Worm (Caenorhabditis elegans) whole organism, late embryonic: Measurements from ENCODE around the gene Y38C1AA.6.

Experiments used
- K09A11.1 ChIP-seq: sonication (generic microtip); optimal IDR thresholded peaks from 2 replicates; lab custom pipeline; 2017; ENCODE audit warnings: antibody characterized with exemption, mild to moderate bottlenecking, missing genetic modification characterization, missing compliant biosample characterization; ENCODE audit not compliant: insufficient read depth
- ahr-1 ChIP-seq: sonication (generic microtip); optimal IDR thresholded peaks from 2 replicates; lab custom pipeline; 2016; ENCODE audit warnings: missing genetic modification characterization, missing compliant biosample characterization
- ama-1 ChIP-seq: fragments of 150-350 bp; optimal IDR thresholded peaks from 2 replicates; lab custom pipeline; 2014
- hlh-30 ChIP-seq: sonication (generic microtip); optimal IDR thresholded peaks from 2 replicates; lab custom pipeline; 2017; ENCODE audit warnings: antibody characterized with exemption, missing genetic modification characterization, missing compliant biosample characterization; ENCODE audit not compliant: insufficient read depth
- lin-11 ChIP-seq: fragments of 200-800 bp; sonication (Bioruptor generic); optimal IDR thresholded peaks from 2 replicates; lab custom pipeline; 2018; ENCODE audit warnings: mild to moderate bottlenecking, missing genetic modification characterization, missing compliant biosample characterization
- madf-2 ChIP-seq: sonication (generic microtip); optimal IDR thresholded peaks from 2 replicates; lab custom pipeline; 2017; ENCODE audit warnings: missing genetic modification characterization, missing compliant biosample characterization
- nhr-11 ChIP-seq: fragments of 150-350 bp; optimal IDR thresholded peaks from 2 replicates; lab custom pipeline; 2014; ENCODE audit warnings: missing biosample characterization, missing genetic modification characterization
- pag-3 ChIP-seq: sonication (generic microtip); optimal IDR thresholded peaks from 2 replicates; lab custom pipeline; 2016; ENCODE audit warnings: missing compliant biosample characterization, missing genetic modification characterization, borderline replicate concordance
- pha-4 ChIP-seq: fragments of 150-350 bp; optimal IDR thresholded peaks from 2 replicates; lab custom pipeline; 2018; ENCODE audit warnings: missing biosample characterization, missing genetic modification reagents, missing genetic modification characterization
- pqm-1 ChIP-seq: sonication (generic microtip); optimal IDR thresholded peaks from 2 replicates; lab custom pipeline; 2016; ENCODE audit warnings: missing genetic modification characterization, missing compliant biosample characterization
- pros-1 ChIP-seq: fragments of 150-350 bp; optimal IDR thresholded peaks from 2 replicates; lab custom pipeline; 2014; ENCODE audit warnings: missing biosample characterization, missing genetic modification reagents, missing genetic modification characterization
- sox-4 ChIP-seq: sonication (generic microtip); optimal IDR thresholded peaks from 2 replicates; lab custom pipeline; 2017; ENCODE audit warnings: mild to moderate bottlenecking, missing genetic modification characterization, inconsistent platforms, missing compliant biosample characterization
- unc-55 ChIP-seq: sonication (generic microtip); optimal IDR thresholded peaks from 2 replicates; lab custom pipeline; 2017; ENCODE audit warnings: missing biosample characterization, missing genetic modification reagents, missing genetic modification characterization
- zip-5 ChIP-seq: sonication (generic microtip); optimal IDR thresholded peaks from 2 replicates; lab custom pipeline; 2016; ENCODE audit warnings: missing genetic modification characterization, missing compliant biosample characterization

DNA sequence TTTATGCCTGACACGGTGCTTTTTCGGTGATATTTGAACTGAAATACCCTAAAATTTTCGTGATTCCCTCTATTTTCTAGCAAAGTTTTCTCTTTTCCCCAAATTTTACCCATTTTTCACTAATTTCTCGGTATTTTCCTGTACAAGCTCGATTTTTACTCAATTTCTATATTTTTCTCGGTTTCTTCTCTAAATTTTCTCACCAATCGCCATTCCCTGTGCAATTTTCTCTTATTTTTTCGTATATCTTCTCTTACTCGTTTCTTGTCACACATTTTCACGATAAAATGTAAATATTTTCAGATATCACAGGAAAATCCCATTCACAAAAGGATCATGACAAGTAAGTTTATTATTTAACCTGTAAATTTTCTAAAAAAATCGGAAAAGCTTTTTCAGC, 31.8 kb downstream of the Y38C1AA.6 start, which contains the start of gene csn-3:
- no peak for TF ChIP-seq hlh-30 (tag; lab: Kevin White, UChicago)
- TF ChIP-seq pag-3 (tag; lab: Kevin White, UChicago), result no peak
- no peak for TF ChIP-seq madf-2 (tag; lab: Kevin White, UChicago)
- no peak for TF ChIP-seq K09A11.1 (tag; lab: Kevin White, UChicago)
- no peak for TF ChIP-seq lin-11 (tag; lab: Kevin White, UChicago)
- no peak for TF ChIP-seq ama-1 (lab: Kevin White, UChicago)
- TF ChIP-seq pha-4 (tag; lab: Kevin White, UChicago), result no peak
- no peak for TF ChIP-seq nhr-11 (tag; lab: Kevin White, UChicago)
- no peak for TF ChIP-seq pqm-1
- TF ChIP-seq pros-1 (tag; lab: Kevin White, UChicago), result no peak
- TF ChIP-seq unc-55, result no peak
- TF ChIP-seq zip-5, result no peak
- TF ChIP-seq ahr-1 (tag; lab: Kevin White, UChicago), result no peak
- TF ChIP-seq sox-4 (tag; lab: Kevin White, UChicago), result no peak
